Fruit fly (Drosophila melanogaster): ENCODE results near the gene Taf10b.

The Taf10b gene

dm6 chr2L:2752460-2753411, 14.9 kb downstream of the Taf10b start, which contains the start of gene Pgk (continued):
- no peak for TF ChIP-seq corto (GFP tag; optimal IDR thresholded peaks at IDR 0.05)
- TF ChIP-seq Nf-YB (GFP tag; optimal IDR thresholded peaks at IDR 0.05), result peak; percentile 89
- peak; percentile 74 for TF ChIP-seq Jarid2 (GFP tag; optimal IDR thresholded peaks at IDR 0.05)
- TF ChIP-seq CG3847 (GFP tag; IDR thresholded peaks at IDR 0.05), result no peak
- TF ChIP-seq Ets65A (GFP tag), result peak; percentile 94
- TF ChIP-seq CG34224 (GFP tag; IDR thresholded peaks at IDR 0.05; ENCODE audit: partially characterized antibody), result no peak
- TF ChIP-seq vvl (GFP tag; IDR thresholded peaks at IDR 0.05), result no peak
- peak; percentile 1; the same call in 1 of the 4 replicates for TF ChIP-seq Gug (GFP tag; IDR thresholded peaks at IDR 0.05)
- no peak for TF ChIP-seq pnt (GFP tag; optimal IDR thresholded peaks at IDR 0.05)
- TF ChIP-seq hb (GFP tag; IDR thresholded peaks at IDR 0.05; ENCODE audit: partially characterized antibody), result no peak
- no peak for TF ChIP-seq CG2199 (GFP tag; IDR thresholded peaks at IDR 0.05)
- no peak for TF ChIP-seq wor (GFP tag; IDR thresholded peaks at IDR 0.05)
- no peak for TF ChIP-seq BEAF-32 (GFP tag; optimal IDR thresholded peaks at IDR 0.05)
- TF ChIP-seq CG14667 (GFP tag; IDR thresholded peaks at IDR 0.05), result no peak
- TF ChIP-seq ac (GFP tag; optimal IDR thresholded peaks at IDR 0.05), result peak; percentile 37

- peak; percentile 41 for TF ChIP-seq CG2202 (tag; optimal IDR thresholded peaks at IDR 0.05)
- TF ChIP-seq Eip74EF (GFP tag; optimal IDR thresholded peaks at IDR 0.05), result no peak
- no peak for TF ChIP-seq gce (GFP tag; IDR thresholded peaks at IDR 0.05)
- TF ChIP-seq Hr3 (GFP tag; optimal IDR thresholded peaks at IDR 0.05), result peak; percentile 86
- TF ChIP-seq Deaf1 (tag; optimal IDR thresholded peaks at IDR 0.05), result no peak
- no peak for TF ChIP-seq CG9932 (GFP tag; IDR thresholded peaks at IDR 0.05)
- TF ChIP-seq slou (GFP tag; optimal IDR thresholded peaks at IDR 0.05), result peak; percentile 72
- TF ChIP-seq fd96Cb (tag; optimal IDR thresholded peaks at IDR 0.05), result peak; percentile 81
- peak; percentile 92 for TF ChIP-seq HHEX (GFP tag; optimal IDR thresholded peaks at IDR 0.05)
- TF ChIP-seq CG8478 (optimal IDR thresholded peaks at IDR 0.05), result no peak
- TF ChIP-seq disco-r (GFP tag; optimal IDR thresholded peaks at IDR 0.05), result peak; percentile 71
- TF ChIP-seq CG13424 (tag; optimal IDR thresholded peaks at IDR 0.05), result peak; percentile 90
- no peak for TF ChIP-seq hkb (optimal IDR thresholded peaks at IDR 0.05)
- TF ChIP-seq hkb (GFP tag; IDR thresholded peaks at IDR 0.05), result no peak
- peak; percentile 96 for TF ChIP-seq nom (GFP tag; optimal IDR thresholded peaks at IDR 0.05)
- no peak for TF ChIP-seq fd64A (GFP tag; optimal IDR thresholded peaks at IDR 0.05)
- TF ChIP-seq otp (GFP tag; IDR thresholded peaks at IDR 0.05), result no peak
- no peak for TF ChIP-seq h (optimal IDR thresholded peaks at IDR 0.05)
- TF ChIP-seq Rfx (GFP tag; IDR thresholded peaks at IDR 0.05), result no peak
- TF ChIP-seq CG10431 (GFP tag; optimal IDR thresholded peaks at IDR 0.05), result peak; percentile 70
- TF ChIP-seq br (optimal IDR thresholded peaks at IDR 0.05), result no peak
- TF ChIP-seq CG1233 (GFP tag; optimal IDR thresholded peaks at IDR 0.05), result peak; percentile 84
- peak in 1 of 3 experiments; percentile 73 for TF ChIP-seq lola (GFP tag; optimal IDR thresholded peaks at IDR 0.05)
- TF ChIP-seq gcm2 (GFP tag; optimal IDR thresholded peaks at IDR 0.05), result peak; percentile 77
- no peak for TF ChIP-seq CG2889 (GFP tag; IDR thresholded peaks at IDR 0.05)
- no peak for TF ChIP-seq bbx (GFP tag; IDR thresholded peaks at IDR 0.05; ENCODE audit: partially characterized antibody)
- no peak for TF ChIP-seq chinmo (GFP tag; IDR thresholded peaks at IDR 0.05; ENCODE audit: partially characterized antibody)
- peak; percentile 80 for TF ChIP-seq CG10654 (GFP tag; optimal IDR thresholded peaks at IDR 0.05)
- TF ChIP-seq ase (GFP tag; IDR thresholded peaks at IDR 0.05), result no peak
- no peak for TF ChIP-seq hth (optimal IDR thresholded peaks at IDR 0.05)
- no peak for TF ChIP-seq Neu2 (GFP tag; optimal IDR thresholded peaks at IDR 0.05; ENCODE audit: borderline replicate concordance)
- TF ChIP-seq tna (GFP tag; IDR thresholded peaks at IDR 0.05; ENCODE audit: partially characterized antibody), result no peak
- TF ChIP-seq slbo (GFP tag; IDR thresholded peaks at IDR 0.05), result no peak
- no peak for TF ChIP-seq Sry-β (GFP tag; optimal IDR thresholded peaks at IDR 0.05)
These were observed 15.7 kb downstream of the Taf10b start, which contains the start of gene Bacc for dm6 chr2L:2751904-2752459. Gene Bacc (plus strand): TSS chr2L:2752445.

Data from whole organism, embryonic.